Fruit fly (Drosophila melanogaster) whole organism, embryonic: Measurements from ENCODE around the gene Fitm.
A peak's percentile ranks its signal among the peaks of the same experiment; 100 is the strongest.

Experiments
- Adf1 ChIP-seq: fragments of 200-800 bp; sonication (Bioruptor generic); IDR thresholded peaks from 2 replicates; pipeline ENCODE4 v1.3.6; 2022; ENCODE audit warnings: missing biosample characterization, missing genetic modification characterization
- CG10147 ChIP-seq: fragments of 200-800 bp; sonication (Bioruptor generic); optimal IDR thresholded peaks from 2 replicates; lab custom pipeline; 2019; ENCODE audit warnings: missing biosample characterization, mild to moderate bottlenecking, missing genetic modification characterization, moderate library complexity
- CG10274 ChIP-seq: fragments of 200-800 bp; sonication (Bioruptor generic); optimal IDR thresholded peaks from 3 replicates; lab custom pipeline; 2017; ENCODE audit warnings: missing biosample characterization, mild to moderate bottlenecking, missing genetic modification characterization
- CG1233 ChIP-seq: fragments of 200-800 bp; sonication (Bioruptor generic); optimal IDR thresholded peaks from 4 replicates; lab custom pipeline; 2018; ENCODE audit warnings: missing biosample characterization, mild to moderate bottlenecking, missing genetic modification characterization
- CG13123 ChIP-seq: fragments of 200-800 bp; sonication (Bioruptor generic); optimal IDR thresholded peaks from 2 replicates; lab custom pipeline; 2016; ENCODE audit warnings: missing biosample characterization, missing genetic modification characterization
- CG14014 ChIP-seq: fragments of 200-800 bp; sonication (Bioruptor generic); IDR thresholded peaks from 2 replicates; pipeline ENCODE4 v1.3.6; 2022; ENCODE audit warnings: missing biosample characterization, missing genetic modification characterization
- CG15601 ChIP-seq: fragments of 200-800 bp; sonication (Bioruptor generic); optimal IDR thresholded peaks from 3 replicates; lab custom pipeline; 2019; ENCODE audit warnings: missing biosample characterization, mild to moderate bottlenecking, missing genetic modification characterization, moderate library complexity
- CG17361 ChIP-seq: fragments of 200-800 bp; sonication (Bioruptor generic); IDR thresholded peaks from 3 replicates; pipeline ENCODE4 v1.3.6; 2022; ENCODE audit warnings: missing biosample characterization, missing genetic modification characterization
- CG2678 ChIP-seq: fragments of 200-800 bp; sonication (Bioruptor generic); optimal IDR thresholded peaks from 3 replicates; lab custom pipeline; 2019; ENCODE audit warnings: missing biosample characterization, mild to moderate bottlenecking, missing genetic modification characterization, moderate library complexity
- CG4328 ChIP-seq: fragments of 200-800 bp; sonication (Bioruptor generic); optimal IDR thresholded peaks from 3 replicates; lab custom pipeline; 2017; ENCODE audit warnings: missing biosample characterization, missing genetic modification reagents, missing genetic modification characterization
- CG6765 ChIP-seq: fragments of 200-800 bp; sonication (Bioruptor generic); optimal IDR thresholded peaks from 3 replicates; lab custom pipeline; 2017; ENCODE audit warnings: missing biosample characterization, mild to moderate bottlenecking, missing genetic modification characterization
- CG7357 ChIP-seq: fragments of 200-800 bp; sonication (Bioruptor generic); IDR thresholded peaks from 3 replicates; pipeline ENCODE4 v1.3.6; 2022; ENCODE audit warnings: missing biosample characterization, missing genetic modification characterization
- CG7786 ChIP-seq: fragments of 200-800 bp; sonication (Bioruptor generic); optimal IDR thresholded peaks from 2 replicates; lab custom pipeline; 2016; ENCODE audit warnings: missing biosample characterization, missing genetic modification characterization
- CG7839 ChIP-seq: fragments of 200-800 bp; sonication (Bioruptor generic); optimal IDR thresholded peaks from 3 replicates; lab custom pipeline; 2018; ENCODE audit warnings: missing biosample characterization, mild to moderate bottlenecking, missing genetic modification characterization, moderate library complexity
- CG8359 ChIP-seq: fragments of 200-800 bp; sonication (Bioruptor generic); optimal IDR thresholded peaks from 2 replicates; lab custom pipeline; 2017; ENCODE audit warnings: missing biosample characterization, mild to moderate bottlenecking, missing genetic modification characterization, borderline replicate concordance
- Dad ChIP-seq: fragments of 200-800 bp; sonication (Bioruptor generic); optimal IDR thresholded peaks from 3 replicates; lab custom pipeline; 2016; ENCODE audit warnings: missing biosample characterization, missing genetic modification characterization
- Dek ChIP-seq: fragments of 200-800 bp; sonication (Bioruptor generic); optimal IDR thresholded peaks from 3 replicates; lab custom pipeline; 2019; ENCODE audit warnings: missing biosample characterization, mild to moderate bottlenecking, missing genetic modification characterization, moderate library complexity
- Dfd ChIP-seq, 2 experiments: fragments of >200 bp; optimal IDR thresholded peaks; 2 replicates each; lab custom pipeline; 2017; ENCODE audit warnings: missing biosample characterization in 2 of 2, missing genetic modification characterization in 2 of 2
- Dip3 ChIP-seq: fragments of 200-800 bp; sonication (Bioruptor generic); optimal IDR thresholded peaks from 3 replicates; lab custom pipeline; 2016; ENCODE audit warnings: missing biosample characterization, missing genetic modification characterization
- E2f1 ChIP-seq: fragments of 200-800 bp; sonication (Bioruptor generic); IDR thresholded peaks from 2 replicates; pipeline ENCODE4 v1.3.6; 2022; ENCODE audit warnings: missing biosample characterization, missing genetic modification characterization
- Ets97D ChIP-seq: fragments of 200-800 bp; sonication (Bioruptor generic); optimal IDR thresholded peaks from 3 replicates; lab custom pipeline; 2016; ENCODE audit warnings: missing biosample characterization, missing genetic modification characterization
- Fer3 ChIP-seq: fragments of 200-800 bp; sonication (Bioruptor generic); optimal IDR thresholded peaks from 2 replicates; lab custom pipeline; 2018; ENCODE audit warnings: missing biosample characterization, mild to moderate bottlenecking, missing genetic modification characterization, moderate library complexity
- GATAe ChIP-seq: fragments of 200-800 bp; sonication (Bioruptor generic); conservative IDR thresholded peaks from 2 replicates; pipeline ENCODE4 v1.3.6; 2022; ENCODE audit warnings: missing biosample characterization, missing genetic modification characterization
- Kr ChIP-seq: fragments of 200-800 bp; sonication (Bioruptor generic); optimal IDR thresholded peaks from 2 replicates; lab custom pipeline; 2017; ENCODE audit warnings: missing biosample characterization, mild to moderate bottlenecking, missing genetic modification characterization
- Lim3 ChIP-seq: fragments of 200-800 bp; sonication (Bioruptor generic); IDR thresholded peaks from 2 replicates; pipeline ENCODE4 v1.3.6; 2022; ENCODE audit warnings: missing biosample characterization, missing genetic modification characterization
- Max ChIP-seq: fragments of 200-800 bp; sonication (Bioruptor generic); optimal IDR thresholded peaks from 2 replicates; lab custom pipeline; 2016; ENCODE audit warnings: missing biosample characterization, mild to moderate bottlenecking, missing genetic modification characterization
- NFAT ChIP-seq: fragments of 200-800 bp; sonication (Bioruptor generic); IDR thresholded peaks from 2 replicates; pipeline ENCODE4 v1.3.6; 2022; ENCODE audit warnings: missing biosample characterization, missing genetic modification characterization
- PHDP ChIP-seq: fragments of 200-800 bp; sonication (Bioruptor generic); optimal IDR thresholded peaks from 3 replicates; lab custom pipeline; 2018; ENCODE audit warnings: missing biosample characterization, mild to moderate bottlenecking, missing genetic modification characterization, moderate library complexity
- Sry-β ChIP-seq: fragments of 200-800 bp; sonication (Bioruptor generic); optimal IDR thresholded peaks from 2 replicates; lab custom pipeline; 2018; ENCODE audit warnings: missing biosample characterization, mild to moderate bottlenecking, missing genetic modification characterization, moderate library complexity
- Taf1 ChIP-seq: fragments of 200-800 bp; sonication (Bioruptor generic); IDR thresholded peaks from 2 replicates; pipeline ENCODE4 v1.3.6; 2022; ENCODE audit warnings: missing biosample characterization, missing genetic modification characterization
- Tbp ChIP-seq: fragments of >200 bp; optimal IDR thresholded peaks from 2 replicates; lab custom pipeline; 2018; ENCODE audit warnings: missing biosample characterization, missing genetic modification characterization
- cg ChIP-seq: fragments of 200-800 bp; sonication (Bioruptor generic); optimal IDR thresholded peaks from 3 replicates; lab custom pipeline; 2019; ENCODE audit warnings: missing biosample characterization, mild to moderate bottlenecking, missing genetic modification characterization, moderate library complexity
- dpn ChIP-seq, 2 experiments: fragments of 200-800 bp; sonication (Bioruptor generic); optimal IDR thresholded peaks; 3 replicates each; lab custom pipeline; 2016; ENCODE audit warnings: missing biosample characterization in 2 of 2, missing genetic modification characterization in 2 of 2
- ems ChIP-seq: fragments of 200-800 bp; sonication (Bioruptor generic); optimal IDR thresholded peaks from 3 replicates; lab custom pipeline; 2016; ENCODE audit warnings: missing biosample characterization, missing genetic modification characterization
- gfzf ChIP-seq: fragments of 200-800 bp; sonication (Bioruptor generic); optimal IDR thresholded peaks from 2 replicates; lab custom pipeline; 2016; ENCODE audit warnings: missing biosample characterization, mild to moderate bottlenecking, missing genetic modification characterization, moderate library complexity
- gsb ChIP-seq: fragments of 200-800 bp; sonication (Bioruptor generic); IDR thresholded peaks from 2 replicates; pipeline ENCODE4 v1.3.6; 2022; ENCODE audit warnings: missing biosample characterization, missing genetic modification characterization
- jing ChIP-seq: fragments of 200-800 bp; sonication (Bioruptor generic); optimal IDR thresholded peaks from 2 replicates; lab custom pipeline; 2018; ENCODE audit warnings: missing biosample characterization, mild to moderate bottlenecking, missing genetic modification characterization
- kay ChIP-seq: fragments of 200-800 bp; sonication (Bioruptor generic); optimal IDR thresholded peaks from 2 replicates; lab custom pipeline; 2016; ENCODE audit warnings: missing biosample characterization, missing genetic modification characterization
- luna ChIP-seq: fragments of 200-800 bp; sonication (Bioruptor generic); optimal IDR thresholded peaks from 2 replicates; lab custom pipeline; 2016; ENCODE audit warnings: missing biosample characterization, missing genetic modification characterization
- pita ChIP-seq: fragments of 200-800 bp; sonication (Bioruptor generic); optimal IDR thresholded peaks from 2 replicates; lab custom pipeline; 2017; ENCODE audit warnings: missing biosample characterization, mild to moderate bottlenecking, missing genetic modification characterization
- sima ChIP-seq: fragments of 200-800 bp; sonication (Bioruptor generic); optimal IDR thresholded peaks from 2 replicates; lab custom pipeline; 2016; ENCODE audit warnings: missing biosample characterization, missing genetic modification characterization
- stwl ChIP-seq: fragments of 200-800 bp; sonication (Bioruptor generic); optimal IDR thresholded peaks from 3 replicates; lab custom pipeline; 2018; ENCODE audit warnings: missing biosample characterization, mild to moderate bottlenecking, missing genetic modification characterization, moderate library complexity
- sug ChIP-seq: fragments of 200-800 bp; optimal IDR thresholded peaks from 2 replicates; lab custom pipeline; 2019; ENCODE audit warnings: missing biosample characterization, mild to moderate bottlenecking, missing genetic modification characterization, moderate library complexity
- tap ChIP-seq: fragments of 200-800 bp; optimal IDR thresholded peaks from 3 replicates; lab custom pipeline; 2019; ENCODE audit warnings: missing biosample characterization, mild to moderate bottlenecking, missing genetic modification characterization, moderate library complexity
- tgo ChIP-seq: fragments of 200-800 bp; sonication (Bioruptor generic); IDR thresholded peaks from 3 replicates; pipeline ENCODE4 v1.3.6; 2022; ENCODE audit warnings: missing biosample characterization, missing genetic modification characterization
- tll ChIP-seq, 2 experiments: fragments of 200-800 bp in 1 of 2; fragments of >200 bp in 1 of 2; sonication (Bioruptor generic) in 1 of 2; optimal IDR thresholded peaks; 2 replicates each; lab custom pipeline; 2017 to 2019; ENCODE audit warnings: missing biosample characterization in 2 of 2, missing genetic modification characterization in 2 of 2, mild to moderate bottlenecking in 1 of 2, moderate library complexity in 1 of 2
- twi ChIP-seq: fragments of 200-800 bp; optimal IDR thresholded peaks from 2 replicates; lab custom pipeline; 2019; ENCODE audit warnings: missing biosample characterization, mild to moderate bottlenecking, missing genetic modification characterization, moderate library complexity
- unc-4 ChIP-seq: fragments of 200-800 bp; sonication (Bioruptor generic); IDR thresholded peaks from 2 replicates; pipeline ENCODE4 v1.3.6; 2022; ENCODE audit warnings: missing biosample characterization, missing genetic modification characterization; ENCODE audit not compliant: partially characterized antibody
- vnd ChIP-seq: fragments of 200-800 bp; sonication (Bioruptor generic); IDR thresholded peaks from 3 replicates; pipeline ENCODE4 v1.3.6; 2022; ENCODE audit warnings: missing biosample characterization, missing genetic modification characterization; ENCODE audit not compliant: partially characterized antibody

Gene Fitm

dm6 chr3L:5186807-5187571 is 41.1 kb upstream of the Fitm start (continued):
- peak; percentile 76 for TF ChIP-seq Lim3 (GFP tag; lab: Robert Waterston, UW)
- TF ChIP-seq cg (GFP tag; lab: Kevin White, UChicago), result peak; percentile 57
- TF ChIP-seq Tbp (GFP tag; lab: Kevin White, UChicago), result no peak
- TF ChIP-seq CG7839 (tag; lab: Kevin White, UChicago), result peak; percentile 94
- TF ChIP-seq Ets97D (GFP tag; lab: Kevin White, UChicago), result peak; percentile 36
- TF ChIP-seq CG2678, result peak; percentile 94
- peak; percentile 88 to 90 for TF ChIP-seq dpn (GFP tag; optimal IDR thresholded peaks at IDR 0.05; lab: Kevin White, UChicago)
- TF ChIP-seq sug (tag; lab: Kevin White, UChicago), result peak; percentile 30
- peak; percentile 54; the same call in 1 of the 2 replicates for TF ChIP-seq Taf1 (GFP tag; lab: Robert Waterston, UW)
- TF ChIP-seq gsb, result peak; percentile 78
- peak; percentile 83 for TF ChIP-seq Max (GFP tag; lab: Kevin White, UChicago)
- peak; percentile 73 for TF ChIP-seq Dad (GFP tag; lab: Kevin White, UChicago)
- TF ChIP-seq CG8359 (GFP tag; lab: Kevin White, UChicago), result peak; percentile 81
- peak; percentile 84 for TF ChIP-seq CG15601 (tag; lab: Kevin White, UChicago)
- peak; percentile 84 for TF ChIP-seq CG10147 (GFP tag; lab: Kevin White, UChicago)
- peak; percentile 57 for TF ChIP-seq luna
- peak; percentile 86 for TF ChIP-seq ems (GFP tag; lab: Kevin White, UChicago)
- TF ChIP-seq PHDP (tag; lab: Kevin White, UChicago), result peak; percentile 93
- no peak for TF ChIP-seq unc-4 (GFP tag; lab: Robert Waterston, UW)
- peak; percentile 80 for TF ChIP-seq CG1233 (GFP tag; lab: Kevin White, UChicago)
- TF ChIP-seq CG13123 (GFP tag; lab: Kevin White, UChicago), result peak; percentile 52
- peak; percentile 87 for TF ChIP-seq CG17361 (GFP tag; lab: Robert Waterston, UW)
- peak in 1 of 2 experiments; percentile 17 for TF ChIP-seq tll (GFP tag; optimal IDR thresholded peaks at IDR 0.05; lab: Kevin White, UChicago)
- peak; percentile 44 for TF ChIP-seq CG4328 (GFP tag; lab: Kevin White, UChicago)
- TF ChIP-seq twi (tag; lab: Kevin White, UChicago), result peak; percentile 79
- peak; percentile 77 for TF ChIP-seq CG7357
- no peak for TF ChIP-seq gfzf (GFP tag; lab: Kevin White, UChicago)
- no peak for TF ChIP-seq vnd (GFP tag; lab: Robert Waterston, UW)
- TF ChIP-seq Dek (tag; lab: Kevin White, UChicago), result peak; percentile 84
- TF ChIP-seq CG14014 (GFP tag; lab: Robert Waterston, UW), result peak; percentile 82
- peak; percentile 10 for TF ChIP-seq Sry-β (GFP tag; lab: Kevin White, UChicago)
- TF ChIP-seq sima, result peak; percentile 85
- peak; percentile 87 for TF ChIP-seq tgo (GFP tag; lab: Robert Waterston, UW)
- peak; percentile 67 for TF ChIP-seq NFAT (GFP tag; lab: Robert Waterston, UW)
- peak; percentile 90 for TF ChIP-seq jing (GFP tag; lab: Kevin White, UChicago)
- TF ChIP-seq Kr, result peak; percentile 73
- TF ChIP-seq E2f1 (GFP tag; lab: Robert Waterston, UW), result peak; percentile 90
- peak; percentile 78 for TF ChIP-seq Dip3 (GFP tag; lab: Kevin White, UChicago)
- TF ChIP-seq pita, result no peak
- peak; percentile 90 for TF ChIP-seq CG7786
- peak; percentile 56 for TF ChIP-seq stwl (tag; lab: Kevin White, UChicago)
- peak; percentile 86 for TF ChIP-seq tap
- TF ChIP-seq Adf1, result peak; percentile 94
- TF ChIP-seq GATAe, result peak; percentile 47; the same call in 1 of the 2 replicates
- peak; percentile 70 for TF ChIP-seq CG10274 (GFP tag; lab: Kevin White, UChicago)
- TF ChIP-seq kay, result peak; percentile 94
- TF ChIP-seq CG6765, result peak; percentile 48
- TF ChIP-seq Dfd (GFP tag; optimal IDR thresholded peaks at IDR 0.05; lab: Kevin White, UChicago), result no peak
- peak; percentile 79 for TF ChIP-seq Fer3 (tag; lab: Kevin White, UChicago)
